Worm (Caenorhabditis elegans) whole organism, L1 larva: ENCODE data around the gene fask-1.

Experiments used
- C04F5.9 ChIP-seq: sonication (generic microtip); optimal IDR thresholded peaks from 2 replicates; lab custom pipeline; 2016; ENCODE audit warnings: missing genetic modification characterization, missing compliant biosample characterization
- C34B4.2 ChIP-seq: sonication (generic microtip); optimal IDR thresholded peaks from 2 replicates; lab custom pipeline; 2017; ENCODE audit warnings: mild to moderate bottlenecking, missing genetic modification characterization, missing compliant biosample characterization
- F16B12.6 ChIP-seq: fragments of 150-350 bp; optimal IDR thresholded peaks from 2 replicates; lab custom pipeline; 2014; ENCODE audit warnings: missing biosample characterization, missing genetic modification characterization
- Y116A8C.19 ChIP-seq: sonication (generic microtip); optimal IDR thresholded peaks from 2 replicates; lab custom pipeline; 2016; ENCODE audit warnings: missing compliant biosample characterization, missing genetic modification characterization, borderline replicate concordance
- aha-1 ChIP-seq: fragments of 150-350 bp; optimal IDR thresholded peaks from 2 replicates; lab custom pipeline; 2014; ENCODE audit warnings: missing biosample characterization, missing genetic modification characterization
- aly-2 ChIP-seq: fragments of 150-350 bp; optimal IDR thresholded peaks from 2 replicates; lab custom pipeline; 2014; ENCODE audit warnings: missing biosample characterization, missing genetic modification characterization
- ama-1 ChIP-seq: fragments of 150-350 bp; optimal IDR thresholded peaks from 2 replicates; lab custom pipeline; 2014
- ceh-63 ChIP-seq: fragments of 200-800 bp; sonication (Bioruptor generic); optimal IDR thresholded peaks from 2 replicates; lab custom pipeline; 2018; ENCODE audit warnings: mild to moderate bottlenecking, missing genetic modification characterization, missing compliant biosample characterization
- ceh-82 ChIP-seq, 3 experiments: fragments of 150-350 bp in 1 of 3; sonication (generic microtip) in 2 of 3; optimal IDR thresholded peaks; 2 replicates each; lab custom pipeline; 2014 to 2017; ENCODE audit warnings: missing biosample characterization in 3 of 3, missing genetic modification characterization in 3 of 3
- ces-1 ChIP-seq: fragments of 150-350 bp; optimal IDR thresholded peaks from 2 replicates; lab custom pipeline; 2014; ENCODE audit warnings: missing biosample characterization, missing genetic modification reagents, missing genetic modification characterization
- dpl-1 ChIP-seq, 3 experiments: fragments of 150-350 bp in 2 of 3; sonication (generic microtip) in 1 of 3; optimal IDR thresholded peaks; 2 replicates each; lab custom pipeline; 2014 to 2017; ENCODE audit warnings: missing biosample characterization in 3 of 3, missing genetic modification characterization in 3 of 3, missing genetic modification reagents in 3 of 3
- dsc-1 ChIP-seq: sonication (generic microtip); optimal IDR thresholded peaks from 2 replicates; lab custom pipeline; 2016; ENCODE audit warnings: mild to moderate bottlenecking, missing genetic modification characterization, missing compliant biosample characterization
- efl-1 ChIP-seq, 4 experiments: fragments of 150-350 bp; optimal IDR thresholded peaks in 3 of 4; peaks in 1 of 4; 1 replicate in 1 of 4; 2 replicates in 3 of 4; lab custom pipeline; 2014; ENCODE audit warnings: missing biosample characterization in 2 of 4, missing genetic modification characterization in 2 of 4, missing genetic modification reagents in 2 of 4
- efl-3 ChIP-seq: fragments of 200-800 bp; sonication (Bioruptor generic); optimal IDR thresholded peaks from 2 replicates; lab custom pipeline; 2018; ENCODE audit warnings: mild to moderate bottlenecking, missing genetic modification characterization, missing compliant biosample characterization
- elt-2 ChIP-seq: sonication (generic microtip); optimal IDR thresholded peaks from 2 replicates; lab custom pipeline; 2016; ENCODE audit warnings: missing genetic modification characterization, mild to moderate bottlenecking, inconsistent platforms, missing compliant biosample characterization, missing genetic modification reagents
- fkh-10 ChIP-seq: sonication (generic microtip); optimal IDR thresholded peaks from 2 replicates; lab custom pipeline; 2017; ENCODE audit warnings: missing biosample characterization, missing genetic modification reagents, missing genetic modification characterization
- fos-1 ChIP-seq: fragments of 150-350 bp; optimal IDR thresholded peaks from 2 replicates; lab custom pipeline; 2014; ENCODE audit warnings: missing biosample characterization, missing genetic modification characterization
- grh-1 ChIP-seq: fragments of 200-800 bp; sonication (Bioruptor generic); IDR thresholded peaks from 2 replicates; pipeline ENCODE4 v1.3.6; 2022; ENCODE audit warnings: missing genetic modification reagents, missing genetic modification characterization, missing compliant biosample characterization
- hlh-4 ChIP-seq: sonication (generic microtip); optimal IDR thresholded peaks from 2 replicates; lab custom pipeline; 2016; ENCODE audit warnings: mild to moderate bottlenecking, missing genetic modification characterization, missing compliant biosample characterization
- isw-1 ChIP-seq: fragments of 200-800 bp; sonication (Bioruptor generic); IDR thresholded peaks from 2 replicates; pipeline ENCODE4 v1.3.6; 2022; ENCODE audit warnings: missing genetic modification characterization, missing compliant biosample characterization
- lin-14 ChIP-seq: fragments of 200-800 bp; sonication (Bioruptor generic); optimal IDR thresholded peaks from 2 replicates; lab custom pipeline; 2018; ENCODE audit warnings: mild to moderate bottlenecking, missing genetic modification characterization, moderate library complexity, missing compliant biosample characterization
- lin-15B ChIP-seq: fragments of 150-350 bp; sonication (generic microtip); optimal IDR thresholded peaks from 3 replicates; lab custom pipeline; 2014; ENCODE audit warnings: missing biosample characterization, missing genetic modification characterization
- lin-35 ChIP-seq, 2 experiments: fragments of 150-350 bp; optimal IDR thresholded peaks; 2 replicates each; lab custom pipeline; 2014; ENCODE audit warnings: missing biosample characterization in 2 of 2, missing genetic modification characterization in 2 of 2, missing genetic modification reagents in 2 of 2
- mdl-1 ChIP-seq, 2 experiments: fragments of 150-350 bp; optimal IDR thresholded peaks; 2 replicates each; lab custom pipeline; 2014 to 2017; ENCODE audit warnings: missing biosample characterization in 2 of 2, missing genetic modification characterization in 2 of 2, inconsistent platforms in 1 of 2
- mep-1 ChIP-seq: fragments of 150-350 bp; optimal IDR thresholded peaks from 2 replicates; lab custom pipeline; 2014; ENCODE audit warnings: missing biosample characterization, missing genetic modification characterization
- nhr-19 ChIP-seq: fragments of 200-800 bp; sonication (Bioruptor generic); conservative IDR thresholded peaks from 2 replicates; pipeline ENCODE4 v1.3.6; 2022; ENCODE audit warnings: missing genetic modification characterization, missing compliant biosample characterization
- nhr-20 ChIP-seq: sonication (generic microtip); optimal IDR thresholded peaks from 2 replicates; lab custom pipeline; 2016; ENCODE audit warnings: mild to moderate bottlenecking, missing genetic modification characterization, missing compliant biosample characterization
- nhr-47 ChIP-seq: sonication (generic microtip); optimal IDR thresholded peaks from 2 replicates; lab custom pipeline; 2016; ENCODE audit warnings: mild to moderate bottlenecking, missing genetic modification characterization, moderate library complexity, missing compliant biosample characterization
- nhr-76 ChIP-seq: sonication (generic microtip); optimal IDR thresholded peaks from 2 replicates; lab custom pipeline; 2017; ENCODE audit warnings: missing biosample characterization, missing genetic modification characterization
- pag-3 ChIP-seq: sonication (generic microtip); optimal IDR thresholded peaks from 2 replicates; lab custom pipeline; 2017; ENCODE audit warnings: missing genetic modification characterization, mild to moderate bottlenecking, missing compliant biosample characterization, antibody characterized with exemption, borderline replicate concordance; ENCODE audit not compliant: insufficient read depth
- pax-3 ChIP-seq: fragments of 200-800 bp; sonication (Bioruptor generic); optimal IDR thresholded peaks from 2 replicates; lab custom pipeline; 2018; ENCODE audit warnings: mild to moderate bottlenecking, missing genetic modification characterization, moderate library complexity, missing compliant biosample characterization
- skn-1 ChIP-seq: fragments of 150-350 bp; optimal IDR thresholded peaks from 2 replicates; lab custom pipeline; 2014; ENCODE audit warnings: missing biosample characterization, missing genetic modification characterization
- sox-4 ChIP-seq: sonication (generic microtip); optimal IDR thresholded peaks from 2 replicates; lab custom pipeline; 2016; ENCODE audit warnings: missing genetic modification characterization, missing compliant biosample characterization
- sptf-1 ChIP-seq: fragments of 150-350 bp; optimal IDR thresholded peaks from 2 replicates; lab custom pipeline; 2014; ENCODE audit warnings: missing biosample characterization, missing genetic modification characterization
- sup-37 ChIP-seq: fragments of 200-800 bp; sonication (Bioruptor generic); optimal IDR thresholded peaks from 2 replicates; lab custom pipeline; 2018; ENCODE audit warnings: mild to moderate bottlenecking, missing genetic modification characterization, missing compliant biosample characterization
- swsn-7 ChIP-seq: sonication (generic microtip); optimal IDR thresholded peaks from 2 replicates; lab custom pipeline; 2016; ENCODE audit warnings: missing genetic modification characterization, missing compliant biosample characterization
- tbx-2 ChIP-seq: sonication (generic microtip); optimal IDR thresholded peaks from 2 replicates; lab custom pipeline; 2016; ENCODE audit warnings: missing genetic modification characterization, missing compliant biosample characterization
- tlp-1 ChIP-seq: fragments of 150-350 bp; optimal IDR thresholded peaks from 2 replicates; lab custom pipeline; 2014; ENCODE audit warnings: missing biosample characterization, missing genetic modification characterization
- unc-62 ChIP-seq: fragments of 150-350 bp; optimal IDR thresholded peaks from 2 replicates; lab custom pipeline; 2014; ENCODE audit warnings: missing biosample characterization, missing genetic modification reagents, missing genetic modification characterization
- unc-86 ChIP-seq: sonication (generic microtip); optimal IDR thresholded peaks from 2 replicates; lab custom pipeline; 2016; ENCODE audit warnings: missing genetic modification characterization, missing compliant biosample characterization
- xbp-1 ChIP-seq: sonication (generic microtip); optimal IDR thresholded peaks from 2 replicates; lab custom pipeline; 2016; ENCODE audit warnings: missing genetic modification characterization, missing compliant biosample characterization
- zip-4 ChIP-seq: fragments of 200-800 bp; sonication (Bioruptor generic); optimal IDR thresholded peaks from 2 replicates; lab custom pipeline; 2018; ENCODE audit warnings: mild to moderate bottlenecking, missing genetic modification characterization, moderate library complexity, missing compliant biosample characterization
- ztf-11 ChIP-seq, 2 experiments: sonication (generic microtip); optimal IDR thresholded peaks; 2 replicates each; lab custom pipeline; 2016 to 2017; ENCODE audit warnings: missing genetic modification characterization in 2 of 2, missing biosample characterization in 1 of 2, missing compliant biosample characterization in 1 of 2

The fask-1 gene

DNA sequence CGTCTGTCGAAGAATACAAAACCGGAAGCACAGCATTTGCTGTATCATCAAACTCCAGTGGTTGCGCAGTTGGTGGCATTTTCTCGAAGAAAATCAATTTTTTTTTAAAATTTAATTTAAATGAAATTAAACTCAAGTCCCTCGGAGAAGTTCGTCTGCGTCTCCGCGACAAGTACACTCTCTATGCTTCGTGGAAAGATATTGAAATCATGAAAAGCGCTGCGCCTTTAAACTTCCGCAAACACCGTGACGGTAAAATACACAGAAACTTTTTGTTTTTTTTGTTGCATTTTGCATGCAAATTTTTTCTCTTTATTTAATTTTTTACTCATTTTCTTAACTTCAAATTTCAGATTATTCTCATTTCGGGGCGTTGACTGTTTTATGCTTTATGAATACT lies 1.9 kb upstream of the fask-1 start, which contains the start of the genes dli-1, tin-9.2 and exos-4.1 (continued):
- TF ChIP-seq pag-3 (tag; lab: Kevin White, UChicago) (no peak), xbp-1 (tag; lab: Kevin White, UChicago) (peak; percentile 78), nhr-20 (peak; percentile 73), C34B4.2 (tag; lab: Kevin White, UChicago) (no peak), unc-62 (GFP tag; lab: Kevin White, UChicago) (no peak), ama-1 (lab: Kevin White, UChicago) (peak; percentile 16), mdl-1 (tag; optimal IDR thresholded peaks at IDR 0.05; lab: Kevin White, UChicago) (peak in 1 of 2 experiments; percentile 49), mep-1 (tag; lab: Kevin White, UChicago) (peak; percentile 95), lin-14 (GFP tag; lab: Kevin White, UChicago) (no peak), Y116A8C.19 (tag; lab: Kevin White, UChicago) (no peak), sup-37 (GFP tag; lab: Kevin White, UChicago) (no peak), nhr-47 (tag; lab: Kevin White, UChicago) (peak; percentile 85), grh-1 (peak; percentile 13; the same call in 1 of the 2 replicates), swsn-7 (tag; lab: Kevin White, UChicago) (peak; percentile 74), elt-2 (tag; lab: Kevin White, UChicago) (no peak), nhr-19 (GFP tag; lab: Robert Waterston, UW) (peak; percentile 76), F16B12.6 (tag; lab: Kevin White, UChicago) (peak; percentile 94), ceh-82 (tag; optimal IDR thresholded peaks at IDR 0.05; lab: Kevin White, UChicago) (peak; percentile 41 to 62 (median 62)), hlh-4 (tag; lab: Kevin White, UChicago) (no peak), sox-4 (tag; lab: Kevin White, UChicago) (no peak), fos-1 (tag; lab: Kevin White, UChicago) (peak; percentile 33), lin-15B (peak; percentile 62), aha-1 (tag; lab: Kevin White, UChicago) (no peak), ceh-63 (GFP tag; lab: Kevin White, UChicago) (no peak), sptf-1 (tag; lab: Kevin White, UChicago) (no peak), fkh-10 (GFP tag; lab: Kevin White, UChicago) (no peak), efl-1 (optimal IDR thresholded peaks at IDR 0.05; lab: Kevin White, UChicago) (peak; percentile 82 to 84), efl-1 (GFP tag; optimal IDR thresholded peaks at IDR 0.05 in 1 of 2; lab: Kevin White, UChicago) (peak; percentile 82 to 97), lin-35 (GFP tag; optimal IDR thresholded peaks at IDR 0.05; lab: Kevin White, UChicago) (peak; percentile 80 to 82), nhr-76 (tag; lab: Kevin White, UChicago) (no peak), ces-1 (GFP tag; lab: Kevin White, UChicago) (no peak), ztf-11 (tag; optimal IDR thresholded peaks at IDR 0.05; lab: Kevin White, UChicago) (no peak), tbx-2 (tag; lab: Kevin White, UChicago) (peak; percentile 81), efl-3 (GFP tag; lab: Kevin White, UChicago) (no peak), dsc-1 (peak; percentile 74), skn-1 (peak; percentile 86), tlp-1 (tag; lab: Kevin White, UChicago) (no peak), dpl-1 (GFP tag; optimal IDR thresholded peaks at IDR 0.05; lab: Kevin White, UChicago) (peak; percentile 73 to 84 (median 79)), zip-4 (GFP tag; lab: Kevin White, UChicago) (peak; percentile 18), pax-3 (tag; lab: Kevin White, UChicago) (no peak), unc-86 (peak; percentile 69), aly-2 (tag; lab: Kevin White, UChicago) (no peak), C04F5.9 (tag; lab: Kevin White, UChicago) (peak; percentile 50), isw-1 (GFP tag; lab: Robert Waterston, UW) (peak; percentile 79)
